Worm (Caenorhabditis elegans) whole organism, L4/young adult: ENCODE data around the gene F59B2.3.
A peak's percentile ranks its signal among the peaks of the same experiment; 100 is the strongest.

Experiments
- W03F9.2 ChIP-seq: fragments of 150-350 bp; optimal IDR thresholded peaks from 2 replicates; lab custom pipeline; 2014; ENCODE audit warnings: missing biosample characterization, missing genetic modification characterization
- dao-5 ChIP-seq: sonication (generic microtip); optimal IDR thresholded peaks from 2 replicates; lab custom pipeline; 2016; ENCODE audit warnings: missing genotype, missing genetic modification characterization, moderate library complexity, missing compliant biosample characterization
- him-1 ChIP-seq: sonication (generic microtip); optimal IDR thresholded peaks from 2 replicates; lab custom pipeline; 2016; ENCODE audit warnings: missing genotype, missing genetic modification reagents, missing genetic modification characterization, missing compliant biosample characterization

The F59B2.3 gene

DNA sequence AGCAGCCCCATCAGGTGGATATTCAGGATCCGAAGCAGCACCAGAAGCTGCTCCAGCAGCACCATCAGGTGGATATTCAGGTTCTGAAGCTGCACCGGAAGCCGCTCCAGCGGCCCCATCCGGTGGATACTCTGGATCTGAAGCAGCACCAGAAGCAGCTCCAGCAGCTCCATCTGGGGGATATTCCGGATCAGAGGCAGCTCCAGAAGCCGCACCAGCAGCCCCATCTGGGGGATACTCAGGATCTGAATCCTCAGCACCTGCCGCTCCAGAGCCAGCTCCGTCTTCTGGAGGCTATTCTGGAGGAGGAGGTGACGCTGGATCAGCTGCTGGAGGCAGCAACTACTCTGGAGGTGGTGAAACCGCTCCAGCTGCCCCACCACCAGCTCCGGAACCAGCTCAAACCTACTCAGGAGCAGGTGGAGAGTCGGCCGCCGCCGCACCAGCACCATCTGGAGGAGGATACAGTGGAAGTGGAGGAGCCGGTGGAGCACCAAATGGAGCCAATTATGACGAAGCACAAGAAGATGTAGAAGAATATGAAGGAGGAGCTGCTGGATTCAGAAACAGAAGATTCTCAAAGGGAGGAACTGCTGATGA lies 34.8 kb downstream of the F59B2.3 start:
- TF ChIP-seq W03F9.2 (tag; lab: Kevin White, UChicago) (no peak), dao-5 (tag; lab: Kevin White, UChicago) (no peak)

DNA sequence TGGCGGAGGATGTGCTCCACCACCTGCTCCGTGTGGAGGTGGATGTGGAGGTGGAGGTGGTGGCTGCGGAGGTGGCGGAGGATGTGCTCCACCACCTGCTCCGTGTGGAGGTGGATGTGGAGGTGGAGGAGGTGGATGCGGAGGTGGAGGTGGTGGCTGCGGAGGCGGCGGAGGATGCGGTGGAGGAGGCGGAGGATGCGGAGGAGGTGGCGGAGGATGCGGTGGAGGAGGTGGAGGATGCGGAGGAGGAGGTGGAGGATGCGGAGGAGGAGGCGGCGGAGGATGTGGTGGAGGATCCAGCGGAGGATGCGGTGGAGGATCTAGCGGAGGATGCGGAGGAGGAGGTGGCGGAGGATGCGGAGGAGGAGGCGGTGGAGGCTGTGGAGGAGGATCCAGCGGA lies 37.1 kb downstream of the F59B2.3 start:
- TF ChIP-seq dao-5 (tag; lab: Kevin White, UChicago): no peak
- no peak for TF ChIP-seq him-1 (tag; lab: Kevin White, UChicago)

DNA sequence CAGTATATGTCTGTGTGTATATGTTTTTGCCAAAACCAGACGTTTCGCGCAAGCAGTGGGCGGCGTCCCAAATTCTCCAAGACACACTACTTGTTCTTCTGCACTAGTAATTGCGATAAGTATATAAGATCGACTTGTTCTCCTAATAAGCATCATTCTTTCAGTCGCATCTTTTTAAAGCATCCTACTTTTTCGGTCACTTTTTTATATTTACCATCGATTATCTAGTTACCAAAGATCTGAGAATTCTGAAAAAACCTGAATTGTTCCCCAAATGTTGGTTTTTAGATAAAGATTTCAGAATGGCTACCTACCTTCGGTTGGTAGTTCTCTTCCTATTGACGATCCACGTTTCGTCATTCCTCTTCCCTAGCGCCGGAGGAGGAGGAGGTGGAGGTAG lies 37.6 kb downstream of the F59B2.3 start, which contains the start of gene grl-25:
Gene grl-25, plus strand, starts transcription at position 301 of the 400 bp plus-strand sequence.
- no peak for TF ChIP-seq him-1 (tag; lab: Kevin White, UChicago)

DNA sequence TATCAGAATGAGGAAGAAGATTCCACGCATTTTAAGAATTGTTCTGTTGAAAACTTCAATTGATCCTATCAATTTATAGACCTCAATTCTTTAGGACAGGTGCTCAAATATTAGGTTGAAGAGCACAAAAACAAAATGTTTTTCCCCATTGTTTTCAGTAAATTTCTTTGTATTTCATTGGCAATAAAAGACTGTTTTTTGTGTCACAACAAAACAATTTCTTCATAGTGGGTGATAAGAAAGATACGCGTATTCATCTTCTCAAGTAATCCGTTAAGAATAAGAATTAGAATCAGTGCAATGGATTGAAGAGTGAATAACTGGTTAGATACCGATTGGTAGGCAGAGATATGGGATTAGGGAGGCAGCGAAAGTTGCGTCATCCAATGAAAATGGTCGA lies 38.9 kb downstream of the F59B2.3 start, which contains the start of gene ZK643.6:
Gene ZK643.6, minus strand, starts transcription at position 101 of the 400 bp plus-strand sequence.
- TF ChIP-seq dao-5 (tag; lab: Kevin White, UChicago): no peak
- no peak for TF ChIP-seq W03F9.2 (tag; lab: Kevin White, UChicago)
- no peak for TF ChIP-seq him-1 (tag; lab: Kevin White, UChicago)

DNA sequence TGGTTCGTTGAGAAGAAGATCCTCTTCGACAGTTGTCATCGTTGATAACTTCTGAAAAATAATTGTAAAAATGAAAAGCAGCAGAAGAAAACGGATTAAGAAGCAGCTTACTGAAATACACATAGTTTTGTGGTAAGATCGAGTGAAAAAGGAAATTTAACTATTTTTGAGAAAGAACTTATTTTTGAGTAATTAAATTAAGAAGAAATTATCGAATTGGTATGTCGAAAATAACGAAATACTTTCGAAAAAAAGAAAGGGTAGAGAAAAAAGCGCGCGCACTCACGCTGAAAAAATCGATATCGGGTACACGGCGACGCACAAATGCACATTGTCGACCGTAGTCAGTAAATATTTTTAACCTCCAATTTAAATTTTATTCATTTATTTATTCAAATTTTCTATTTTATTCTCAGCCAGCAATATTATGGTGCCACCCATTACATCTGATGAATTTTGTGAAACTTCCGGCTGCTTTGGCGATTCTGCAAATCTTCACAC lies 43.4 kb downstream of the F59B2.3 start, which contains the start of the genes ZK643.5 and ZK643.2:
Gene ZK643.5, minus strand, starts transcription at position 51 of the 501 bp plus-strand sequence.
Gene ZK643.2, plus strand, starts transcription at position 395 of the 501 bp plus-strand sequence.
- TF ChIP-seq him-1 (tag; lab: Kevin White, UChicago) (no peak), W03F9.2 (tag; lab: Kevin White, UChicago) (peak; percentile 82)

DNA sequence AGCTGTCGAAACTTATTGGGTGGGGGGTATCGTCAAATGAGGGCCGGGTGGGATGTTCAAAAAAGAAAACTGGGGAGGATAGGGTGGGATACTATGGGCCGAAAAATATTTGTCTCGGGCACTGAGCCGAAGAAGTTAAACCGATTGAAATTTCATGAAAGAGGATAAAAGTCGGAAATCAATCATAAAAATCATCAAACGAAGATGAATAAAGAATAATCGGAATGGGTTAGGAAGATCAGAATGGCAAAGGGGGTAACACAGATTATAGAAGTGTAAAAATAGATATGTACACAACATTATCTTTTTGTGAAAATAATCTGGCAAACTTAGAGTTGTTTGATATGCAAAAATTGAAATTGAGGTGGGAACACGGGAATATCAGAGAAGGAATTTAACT lies 44.0 kb downstream of the F59B2.3 start:
- TF ChIP-seq him-1 (tag; lab: Kevin White, UChicago) (no peak), W03F9.2 (tag; lab: Kevin White, UChicago) (no peak), dao-5 (tag; lab: Kevin White, UChicago) (no peak)

DNA sequence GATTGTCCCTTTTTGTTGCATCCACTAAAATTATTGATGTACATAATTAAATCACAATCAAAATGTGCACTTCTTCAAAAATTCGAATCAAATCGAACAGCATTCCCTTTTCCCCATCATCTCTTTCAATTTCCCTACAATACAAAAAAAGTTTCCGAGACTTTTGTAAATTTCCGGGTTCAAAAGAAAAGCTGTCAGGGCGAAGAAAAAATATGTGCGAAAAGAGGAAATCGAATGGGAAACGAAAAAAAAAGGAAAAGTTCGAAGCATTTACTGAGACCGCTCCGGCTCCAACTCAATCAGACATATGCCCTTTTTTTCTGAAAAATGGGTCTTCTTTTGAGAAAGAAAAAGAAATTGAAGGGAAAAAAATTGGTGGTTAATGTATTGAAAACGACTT lies 50.4 kb downstream of the F59B2.3 start:
- TF ChIP-seq dao-5 (tag; lab: Kevin White, UChicago) (no peak), him-1 (tag; lab: Kevin White, UChicago) (no peak), W03F9.2 (tag; lab: Kevin White, UChicago) (no peak)
